Worm (Caenorhabditis elegans) whole organism, early embryonic: ENCODE data around the gene smap-1.

Experiments
- B0310.2 ChIP-seq: sonication (generic microtip); optimal IDR thresholded peaks from 2 replicates; lab custom pipeline; 2016; ENCODE audit warnings: mild to moderate bottlenecking, missing genetic modification characterization, missing compliant biosample characterization
- F13C5.2 ChIP-seq: sonication (generic microtip); optimal IDR thresholded peaks from 2 replicates; lab custom pipeline; 2017; ENCODE audit warnings: mild to moderate bottlenecking, missing genetic modification characterization, inconsistent platforms, missing compliant biosample characterization
- aly-1 ChIP-seq: sonication (generic microtip); optimal IDR thresholded peaks from 2 replicates; lab custom pipeline; 2016; ENCODE audit warnings: missing genetic modification characterization, missing compliant biosample characterization
- ama-1 ChIP-seq: fragments of 150-350 bp; optimal IDR thresholded peaks from 2 replicates; lab custom pipeline; 2014
- ceh-13 ChIP-seq: fragments of 200-800 bp; sonication (Bioruptor generic); optimal IDR thresholded peaks from 2 replicates; lab custom pipeline; 2018; ENCODE audit warnings: mild to moderate bottlenecking, missing genetic modification characterization, missing compliant biosample characterization
- ceh-36 ChIP-seq: sonication (generic microtip); optimal IDR thresholded peaks from 2 replicates; lab custom pipeline; 2016; ENCODE audit warnings: missing genetic modification characterization, inconsistent platforms, missing compliant biosample characterization
- ets-7 ChIP-seq: sonication (generic microtip); optimal IDR thresholded peaks from 2 replicates; lab custom pipeline; 2016; ENCODE audit warnings: missing genotype, missing genetic modification characterization, missing compliant biosample characterization
- flt-1 ChIP-seq: fragments of 200-800 bp; sonication (Bioruptor generic); IDR thresholded peaks from 2 replicates; pipeline ENCODE4 v1.3.6; 2022; ENCODE audit warnings: missing genetic modification characterization, missing compliant biosample characterization
- hmbx-1 ChIP-seq: sonication (generic microtip); optimal IDR thresholded peaks from 2 replicates; lab custom pipeline; 2016; ENCODE audit warnings: mild to moderate bottlenecking, missing genetic modification characterization, missing compliant biosample characterization
- hmg-4 ChIP-seq: fragments of 200-800 bp; sonication (Bioruptor generic); optimal IDR thresholded peaks from 2 replicates; lab custom pipeline; 2018; ENCODE audit warnings: mild to moderate bottlenecking, missing genetic modification characterization, missing compliant biosample characterization
- hnd-1 ChIP-seq: sonication (generic microtip); optimal IDR thresholded peaks from 2 replicates; lab custom pipeline; 2016; ENCODE audit warnings: missing genetic modification characterization, missing compliant biosample characterization
- pes-1 ChIP-seq: fragments of 200-800 bp; sonication (Bioruptor generic); IDR thresholded peaks from 2 replicates; pipeline ENCODE4 v1.3.6; 2022; ENCODE audit warnings: missing genetic modification reagents, missing genetic modification characterization, missing compliant biosample characterization
- scrt-1 ChIP-seq: fragments of 200-800 bp; sonication (Bioruptor generic); IDR thresholded peaks from 2 replicates; pipeline ENCODE4 v1.3.6; 2022; ENCODE audit warnings: missing genetic modification characterization, missing compliant biosample characterization
- sea-1 ChIP-seq: fragments of 200-800 bp; sonication (Bioruptor generic); conservative IDR thresholded peaks from 2 replicates; pipeline ENCODE4 v1.3.6; 2022; ENCODE audit warnings: missing genetic modification characterization, missing compliant biosample characterization
- tbx-11 ChIP-seq: fragments of 200-800 bp; sonication (Bioruptor generic); IDR thresholded peaks from 2 replicates; pipeline ENCODE4 v1.3.6; 2022; ENCODE audit warnings: missing genetic modification characterization, missing compliant biosample characterization
- tbx-37 ChIP-seq: fragments of 200-800 bp; sonication (Bioruptor generic); conservative IDR thresholded peaks from 2 replicates; pipeline ENCODE4 v1.3.6; 2022; ENCODE audit warnings: missing genetic modification reagents, missing genetic modification characterization, missing compliant biosample characterization
- tra-4 ChIP-seq: sonication (generic microtip); optimal IDR thresholded peaks from 2 replicates; lab custom pipeline; 2017; ENCODE audit warnings: missing genetic modification characterization, missing compliant biosample characterization

The smap-1 gene

DNA sequence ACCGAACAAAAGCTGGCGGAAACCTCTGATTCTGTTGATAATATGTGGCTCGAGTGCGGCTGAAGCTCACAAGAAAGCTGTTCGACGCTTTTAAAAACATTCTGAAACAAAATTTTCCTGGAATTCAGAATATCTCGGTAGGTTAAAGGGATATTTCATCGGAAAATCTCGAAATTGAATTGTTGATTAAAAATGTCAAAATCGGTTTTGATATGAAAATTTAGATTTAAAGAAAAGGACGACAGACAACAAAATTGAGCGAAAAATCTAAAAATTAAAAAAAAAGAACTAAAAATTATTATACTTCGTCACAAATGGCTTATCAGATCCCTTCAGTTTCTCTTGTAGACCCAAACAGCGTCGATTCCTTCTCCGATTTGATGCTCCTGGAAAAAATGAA lies 39.1 kb downstream of the smap-1 start, which contains the start of gene Y39A1A.20:
Gene Y39A1A.20, minus strand, starts transcription at position 101 of the 400 bp plus-strand sequence.
- no peak for TF ChIP-seq aly-1 (tag; lab: Kevin White, UChicago)
- TF ChIP-seq scrt-1 (GFP tag; lab: Robert Waterston, UW), result no peak
- TF ChIP-seq F13C5.2 (tag; lab: Kevin White, UChicago), result no peak

DNA sequence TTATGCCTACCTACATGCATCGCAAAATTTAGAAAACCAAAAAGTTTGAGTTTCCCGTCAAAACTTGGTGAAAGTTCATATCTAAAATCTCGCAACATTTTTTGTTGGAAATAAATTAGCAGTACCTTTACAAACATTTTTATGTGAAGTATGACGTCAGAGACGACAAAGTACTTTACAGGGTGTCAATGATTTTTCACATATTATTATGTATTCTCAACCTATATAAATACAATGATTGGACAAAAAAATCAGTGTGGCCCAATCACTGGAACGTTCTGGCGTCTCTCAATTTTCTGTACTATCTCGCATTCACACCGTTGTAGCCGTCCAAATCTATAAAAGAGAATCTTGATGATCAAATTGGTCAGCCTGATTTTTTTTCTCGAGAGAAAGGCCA lies 45.3 kb downstream of the smap-1 start, which contains the start of the genes Y39A1A.18 and fmo-3:
Gene Y39A1A.18, minus strand, starts transcription at position 192 of the 400 bp plus-strand sequence.
Gene fmo-3, plus strand, starts transcription at position 388 of the 400 bp plus-strand sequence.
- TF ChIP-seq flt-1 (GFP tag; lab: Robert Waterston, UW), result no peak
- TF ChIP-seq sea-1 (GFP tag; lab: Robert Waterston, UW), result no peak
- no peak for TF ChIP-seq hmg-4 (GFP tag; lab: Kevin White, UChicago)
- no peak for TF ChIP-seq tra-4 (tag; lab: Kevin White, UChicago)
- no peak for TF ChIP-seq scrt-1 (GFP tag; lab: Robert Waterston, UW)
- no peak for TF ChIP-seq B0310.2
- no peak for TF ChIP-seq F13C5.2 (tag; lab: Kevin White, UChicago)
- no peak for TF ChIP-seq hmbx-1 (tag; lab: Kevin White, UChicago)
- TF ChIP-seq tbx-37 (GFP tag; lab: Robert Waterston, UW), result no peak
- no peak for TF ChIP-seq aly-1 (tag; lab: Kevin White, UChicago)
- TF ChIP-seq ceh-36, result no peak
- TF ChIP-seq ceh-13 (GFP tag; lab: Kevin White, UChicago), result no peak
- no peak for TF ChIP-seq tbx-11
- TF ChIP-seq ets-7, result no peak
- TF ChIP-seq pes-1, result no peak
- no peak for TF ChIP-seq ama-1
- TF ChIP-seq hnd-1 (tag; lab: Kevin White, UChicago), result no peak

DNA sequence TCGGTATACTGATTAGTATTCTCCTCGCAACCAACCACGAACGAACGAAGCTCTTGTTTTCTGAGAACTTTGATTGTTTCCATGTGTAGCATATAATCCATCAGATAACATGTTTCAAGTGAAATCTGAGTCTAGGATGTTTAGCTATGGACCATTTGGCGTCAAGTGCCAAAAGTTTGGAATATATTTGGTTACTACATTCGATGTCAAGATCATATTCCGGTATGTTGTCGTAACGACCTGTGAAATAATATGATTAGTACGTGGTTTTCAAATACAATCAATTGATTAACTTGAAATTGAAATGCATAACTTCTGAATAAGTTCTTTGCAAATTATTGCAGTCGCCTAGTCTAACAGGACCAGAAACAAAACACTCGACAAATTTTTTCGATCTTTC lies 48.6 kb downstream of the smap-1 start, which contains the start of gene Y39A1A.17:
Gene Y39A1A.17, minus strand, starts transcription at position 101 of the 400 bp plus-strand sequence.
- TF ChIP-seq pes-1 (no peak), tra-4 (tag; lab: Kevin White, UChicago) (no peak), ets-7 (no peak), hmbx-1 (tag; lab: Kevin White, UChicago) (no peak), tbx-11 (no peak), hmg-4 (GFP tag; lab: Kevin White, UChicago) (no peak)

DNA sequence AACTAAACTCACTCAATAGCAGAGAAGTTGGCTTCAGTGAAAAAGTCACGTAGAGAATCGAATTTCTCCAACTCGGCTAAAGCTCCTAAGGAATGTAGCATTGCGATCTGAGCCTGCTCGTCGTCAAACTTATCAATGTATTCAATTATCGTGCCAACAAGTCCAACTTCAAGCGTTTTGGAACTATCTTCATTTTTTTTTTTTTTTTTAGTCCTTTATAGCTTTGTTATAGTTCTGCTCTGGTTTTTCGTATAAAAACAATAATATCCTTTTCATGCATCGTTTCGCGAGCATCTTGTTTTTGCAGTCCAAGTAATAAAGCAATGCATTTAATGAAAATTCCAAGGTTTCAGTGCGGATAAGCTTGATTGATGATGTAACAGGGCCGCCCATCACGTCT lies 50.5 kb downstream of the smap-1 start, which contains the start of gene Y39A1A.31:
Gene Y39A1A.31, minus strand, starts transcription at position 101 of the 400 bp plus-strand sequence.
- TF ChIP-seq pes-1, result no peak
- no peak for TF ChIP-seq ceh-36
- TF ChIP-seq aly-1 (tag; lab: Kevin White, UChicago), result no peak
- no peak for TF ChIP-seq hnd-1 (tag; lab: Kevin White, UChicago)
- TF ChIP-seq hmg-4 (GFP tag; lab: Kevin White, UChicago), result no peak
- TF ChIP-seq ets-7, result no peak
- no peak for TF ChIP-seq hmbx-1 (tag; lab: Kevin White, UChicago)
- no peak for TF ChIP-seq tra-4 (tag; lab: Kevin White, UChicago)
- no peak for TF ChIP-seq ama-1
- TF ChIP-seq B0310.2, result no peak
